Worm (Caenorhabditis elegans) whole organism, L2 larva: ENCODE results near the gene cima-1.

Experiments
- alr-1 ChIP-seq: fragments of 150-350 bp; optimal IDR thresholded peaks from 2 replicates; lab custom pipeline; 2014; ENCODE audit warnings: missing biosample characterization, missing genetic modification characterization
- ama-1 ChIP-seq: fragments of 150-350 bp; optimal IDR thresholded peaks from 2 replicates; lab custom pipeline; 2018; ENCODE audit warnings: inconsistent platforms
- ceh-82 ChIP-seq: fragments of 150-350 bp; optimal IDR thresholded peaks from 2 replicates; lab custom pipeline; 2014; ENCODE audit warnings: missing biosample characterization, missing genetic modification characterization
- crh-2 ChIP-seq: sonication (generic microtip); optimal IDR thresholded peaks from 2 replicates; lab custom pipeline; 2017; ENCODE audit warnings: missing biosample characterization, missing genetic modification characterization
- mdl-1 ChIP-seq, 2 experiments: fragments of 150-350 bp in 1 of 2; sonication (generic microtip) in 1 of 2; optimal IDR thresholded peaks; 2 replicates each; lab custom pipeline; 2017; ENCODE audit warnings: missing biosample characterization in 2 of 2, missing genetic modification characterization in 2 of 2
- nhr-11 ChIP-seq: fragments of 150-350 bp; optimal IDR thresholded peaks from 2 replicates; lab custom pipeline; 2014; ENCODE audit warnings: missing biosample characterization, missing genetic modification characterization
- nhr-12 ChIP-seq: fragments of 150-350 bp; optimal IDR thresholded peaks from 2 replicates; lab custom pipeline; 2014; ENCODE audit warnings: missing biosample characterization, missing genetic modification characterization
- nhr-6 ChIP-seq: fragments of 150-350 bp; optimal IDR thresholded peaks from 2 replicates; lab custom pipeline; 2014; ENCODE audit warnings: missing biosample characterization, missing genetic modification characterization
- snpc-4 ChIP-seq: fragments of 150-350 bp; optimal IDR thresholded peaks from 2 replicates; lab custom pipeline; 2014; ENCODE audit warnings: missing biosample characterization, missing genetic modification characterization
- unc-55 ChIP-seq: fragments of 150-350 bp; sonication (generic microtip); optimal IDR thresholded peaks from 3 replicates; lab custom pipeline; 2014; ENCODE audit warnings: missing biosample characterization, missing genetic modification reagents, missing genetic modification characterization
- ztf-4 ChIP-seq: fragments of 150-350 bp; optimal IDR thresholded peaks from 2 replicates; lab custom pipeline; 2014; ENCODE audit warnings: missing biosample characterization, missing genetic modification characterization

ce11 chrIV:7650433-7650832 is 826 bp upstream of the cima-1 start:
- no peak for TF ChIP-seq ztf-4 (tag; lab: Kevin White, UChicago)
- TF ChIP-seq alr-1: no peak
- TF ChIP-seq unc-55 (GFP tag; lab: Kevin White, UChicago): peak; percentile 14
- no peak for TF ChIP-seq nhr-6 (tag; lab: Kevin White, UChicago)
- no peak for TF ChIP-seq nhr-11 (tag; lab: Kevin White, UChicago)
- no peak for TF ChIP-seq mdl-1 (tag; optimal IDR thresholded peaks at IDR 0.05; lab: Kevin White, UChicago)
- no peak for TF ChIP-seq nhr-12 (tag; lab: Kevin White, UChicago)
- no peak for TF ChIP-seq ceh-82 (tag; lab: Kevin White, UChicago)
- TF ChIP-seq crh-2 (tag; lab: Kevin White, UChicago): no peak
- no peak for TF ChIP-seq ama-1
- no peak for TF ChIP-seq snpc-4 (tag; lab: Kevin White, UChicago)
